Fruit fly (Drosophila melanogaster) whole organism, pupa: ENCODE data around the gene Rph.

Experiments used
- Pif1A ChIP-seq: fragments of 200-800 bp; sonication (Bioruptor generic); optimal IDR thresholded peaks from 3 replicates; lab custom pipeline; 2016; ENCODE audit warnings: missing biosample characterization, missing genetic modification characterization
- Pif1B ChIP-seq: fragments of 200-800 bp; sonication (Bioruptor generic); optimal IDR thresholded peaks from 3 replicates; lab custom pipeline; 2016; ENCODE audit warnings: missing biosample characterization, missing genetic modification characterization

- TF ChIP-seq Pif1A (no peak), Pif1B (GFP tag; lab: Kevin White, UChicago) (peak; percentile 36)
Measured at dm6 chrX:10785920-10786361, 28.5 kb upstream of the Rph start.
